Worm (Caenorhabditis elegans) whole organism, L4/young adult: ENCODE measurements around the gene Y26G10.6.

ENCODE experiments used
- dao-5 ChIP-seq: sonication (generic microtip); optimal IDR thresholded peaks from 2 replicates; lab custom pipeline; 2016; ENCODE audit warnings: missing genotype, missing genetic modification characterization, moderate library complexity, missing compliant biosample characterization
- him-1 ChIP-seq: sonication (generic microtip); optimal IDR thresholded peaks from 2 replicates; lab custom pipeline; 2016; ENCODE audit warnings: missing genotype, missing genetic modification reagents, missing genetic modification characterization, missing compliant biosample characterization

ce11 chrV:17707022-17707421 is 7.3 kb downstream of the Y26G10.6 start, which contains the start of gene srh-31:
- TF ChIP-seq dao-5 (tag; lab: Kevin White, UChicago) (no peak), him-1 (tag; lab: Kevin White, UChicago) (no peak)
